Worm (Caenorhabditis elegans) whole organism, L2 larva: ENCODE measurements around the gene R74.7.

Experiments
- C34F6.9 ChIP-seq: fragments of 150-350 bp; optimal IDR thresholded peaks from 2 replicates; lab custom pipeline; 2014; ENCODE audit warnings: missing biosample characterization, missing genetic modification characterization
- F13H6.1 ChIP-seq: sonication (generic microtip); optimal IDR thresholded peaks from 2 replicates; lab custom pipeline; 2016; ENCODE audit warnings: missing genetic modification characterization, missing compliant biosample characterization
- R02D3.7 ChIP-seq: fragments of 150-350 bp; optimal IDR thresholded peaks from 2 replicates; lab custom pipeline; 2014; ENCODE audit warnings: missing biosample characterization, missing genetic modification characterization
- Y55F3AM.14 ChIP-seq: fragments of 200-800 bp; sonication (Bioruptor generic); optimal IDR thresholded peaks from 2 replicates; lab custom pipeline; 2018; ENCODE audit warnings: mild to moderate bottlenecking, missing genetic modification characterization, missing compliant biosample characterization
- ZK546.5 ChIP-seq: sonication (generic microtip); optimal IDR thresholded peaks from 2 replicates; lab custom pipeline; 2017; ENCODE audit warnings: missing biosample characterization, missing genetic modification characterization
- aly-2 ChIP-seq: fragments of 150-350 bp; optimal IDR thresholded peaks from 2 replicates; lab custom pipeline; 2014; ENCODE audit warnings: missing biosample characterization, missing genetic modification characterization
- ama-1 ChIP-seq: fragments of 150-350 bp; optimal IDR thresholded peaks from 2 replicates; lab custom pipeline; 2018; ENCODE audit warnings: inconsistent platforms
- blmp-1 ChIP-seq: sonication (generic microtip); optimal IDR thresholded peaks from 2 replicates; lab custom pipeline; 2017; ENCODE audit warnings: missing genetic modification characterization, mild to moderate bottlenecking, missing compliant biosample characterization, antibody characterized with exemption, moderate library complexity; ENCODE audit not compliant: insufficient read depth
- ceh-16 ChIP-seq: fragments of 150-350 bp; optimal IDR thresholded peaks from 2 replicates; lab custom pipeline; 2014; ENCODE audit warnings: missing biosample characterization, missing genetic modification characterization
- crh-2 ChIP-seq: sonication (generic microtip); optimal IDR thresholded peaks from 2 replicates; lab custom pipeline; 2017; ENCODE audit warnings: missing biosample characterization, missing genetic modification characterization
- dmd-4 ChIP-seq: sonication (generic microtip); optimal IDR thresholded peaks from 2 replicates; lab custom pipeline; 2017; ENCODE audit warnings: missing biosample characterization, missing genetic modification characterization
- elt-3 ChIP-seq: sonication (generic microtip); optimal IDR thresholded peaks from 2 replicates; lab custom pipeline; 2017; ENCODE audit warnings: missing biosample characterization, missing genetic modification characterization
- fos-1 ChIP-seq: fragments of 150-350 bp; optimal IDR thresholded peaks from 2 replicates; lab custom pipeline; 2014; ENCODE audit warnings: missing biosample characterization, missing genetic modification characterization
- lin-11 ChIP-seq: fragments of 150-350 bp; sonication (generic microtip); optimal IDR thresholded peaks from 2 replicates; lab custom pipeline; 2014; ENCODE audit warnings: missing biosample characterization, missing genetic modification characterization, inconsistent platforms, mixed read lengths
- lin-13 ChIP-seq: fragments of 150-350 bp; optimal IDR thresholded peaks from 2 replicates; lab custom pipeline; 2014; ENCODE audit warnings: missing biosample characterization, missing genetic modification reagents, missing genetic modification characterization
- lin-39 ChIP-seq: fragments of 150-350 bp; optimal IDR thresholded peaks from 2 replicates; lab custom pipeline; 2014; ENCODE audit warnings: missing biosample characterization, missing genetic modification reagents, missing genetic modification characterization
- lsy-2 ChIP-seq, 2 experiments: fragments of 150-350 bp in 1 of 2; sonication (generic microtip) in 1 of 2; optimal IDR thresholded peaks; 2 replicates each; lab custom pipeline; 2014 to 2017; ENCODE audit warnings: missing biosample characterization in 2 of 2, missing genetic modification characterization in 2 of 2
- mab-5 ChIP-seq: fragments of 150-350 bp; optimal IDR thresholded peaks from 2 replicates; lab custom pipeline; 2014; ENCODE audit warnings: missing biosample characterization, missing genetic modification characterization
- mdl-1 ChIP-seq, 2 experiments: fragments of 150-350 bp in 1 of 2; sonication (generic microtip) in 1 of 2; optimal IDR thresholded peaks; 2 replicates each; lab custom pipeline; 2017; ENCODE audit warnings: missing biosample characterization in 2 of 2, missing genetic modification characterization in 2 of 2
- nhr-10 ChIP-seq: sonication (generic microtip); optimal IDR thresholded peaks from 2 replicates; lab custom pipeline; 2017; ENCODE audit warnings: missing biosample characterization, missing genetic modification characterization
- nhr-12 ChIP-seq: fragments of 150-350 bp; optimal IDR thresholded peaks from 2 replicates; lab custom pipeline; 2014; ENCODE audit warnings: missing biosample characterization, missing genetic modification characterization
- nhr-129 ChIP-seq: fragments of 150-350 bp; optimal IDR thresholded peaks from 2 replicates; lab custom pipeline; 2014; ENCODE audit warnings: missing biosample characterization, missing genetic modification characterization
- nhr-25 ChIP-seq: fragments of 150-350 bp; sonication (generic microtip); optimal IDR thresholded peaks from 3 replicates; lab custom pipeline; 2014; ENCODE audit warnings: missing biosample characterization, missing genetic modification characterization
- nhr-6 ChIP-seq: fragments of 150-350 bp; optimal IDR thresholded peaks from 2 replicates; lab custom pipeline; 2014; ENCODE audit warnings: missing biosample characterization, missing genetic modification characterization
- nhr-77 ChIP-seq: fragments of 150-350 bp; optimal IDR thresholded peaks from 2 replicates; lab custom pipeline; 2014; ENCODE audit warnings: missing biosample characterization, missing genetic modification characterization
- peb-1 ChIP-seq: fragments of 150-350 bp; optimal IDR thresholded peaks from 2 replicates; lab custom pipeline; 2014; ENCODE audit warnings: missing biosample characterization, missing genetic modification characterization
- sem-4 ChIP-seq: fragments of 150-350 bp; optimal IDR thresholded peaks from 2 replicates; lab custom pipeline; 2014; ENCODE audit warnings: missing biosample characterization, missing genetic modification reagents, missing genetic modification characterization
- skn-1 ChIP-seq: sonication (generic microtip); optimal IDR thresholded peaks from 2 replicates; lab custom pipeline; 2017; ENCODE audit warnings: missing biosample characterization, missing genetic modification characterization
- sma-3 ChIP-seq: sonication (generic microtip); optimal IDR thresholded peaks from 2 replicates; lab custom pipeline; 2016; ENCODE audit warnings: missing genetic modification reagents, missing genetic modification characterization, missing compliant biosample characterization
- sma-9 ChIP-seq, 2 experiments: fragments of 150-350 bp in 1 of 2; sonication (generic microtip) in 1 of 2; optimal IDR thresholded peaks; 2 replicates each; lab custom pipeline; 2014 to 2016; ENCODE audit warnings: missing genetic modification characterization in 2 of 2, mild to moderate bottlenecking in 1 of 2, missing biosample characterization in 1 of 2, missing compliant biosample characterization in 1 of 2, missing genetic modification reagents in 1 of 2, moderate library complexity in 1 of 2
- snpc-4 ChIP-seq: fragments of 150-350 bp; optimal IDR thresholded peaks from 2 replicates; lab custom pipeline; 2014; ENCODE audit warnings: missing biosample characterization, missing genetic modification characterization
- unc-55 ChIP-seq: fragments of 150-350 bp; sonication (generic microtip); optimal IDR thresholded peaks from 3 replicates; lab custom pipeline; 2014; ENCODE audit warnings: missing biosample characterization, missing genetic modification reagents, missing genetic modification characterization
- unc-62 ChIP-seq: fragments of 150-350 bp; optimal IDR thresholded peaks from 2 replicates; lab custom pipeline; 2014; ENCODE audit warnings: missing biosample characterization, missing genetic modification reagents, missing genetic modification characterization
- zag-1 ChIP-seq: fragments of 150-350 bp; optimal IDR thresholded peaks from 2 replicates; lab custom pipeline; 2014; ENCODE audit warnings: missing biosample characterization, missing genetic modification characterization
- ztf-1 ChIP-seq: fragments of 200-800 bp; sonication (Bioruptor generic); conservative IDR thresholded peaks from 2 replicates; pipeline ENCODE4 v1.3.6; 2022; ENCODE audit warnings: missing genetic modification characterization, missing compliant biosample characterization
- ztf-4 ChIP-seq: fragments of 150-350 bp; optimal IDR thresholded peaks from 2 replicates; lab custom pipeline; 2014; ENCODE audit warnings: missing biosample characterization, missing genetic modification characterization

The R74.7 gene

DNA sequence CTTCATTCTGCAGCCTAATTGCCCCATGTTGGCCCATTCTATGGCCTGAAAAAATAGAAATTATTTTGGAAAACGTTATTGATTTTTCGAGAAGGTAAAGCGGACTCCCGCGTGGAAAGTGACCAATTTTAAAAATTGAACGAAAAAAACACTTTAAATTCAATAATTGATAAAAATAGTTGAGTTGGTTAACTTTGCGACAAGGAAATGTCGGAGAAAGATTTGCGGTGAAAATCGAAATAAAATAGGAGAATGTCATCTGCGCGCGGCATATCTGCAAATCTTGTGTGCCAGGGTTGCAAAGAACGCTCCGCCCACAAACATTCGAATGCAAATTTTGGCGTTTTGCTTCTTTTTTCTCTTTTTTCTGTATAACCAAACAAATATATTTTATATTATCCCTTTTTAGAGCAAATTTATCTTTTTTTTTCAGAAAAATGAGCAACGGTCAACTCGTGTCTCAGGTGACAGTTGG, 33.3 kb upstream of the R74.7 start, which contains the start of the genes rnf-121 and C16C10.4 (continued):
- TF ChIP-seq Y55F3AM.14 (GFP tag; lab: Kevin White, UChicago), result no peak
- no peak for TF ChIP-seq aly-2 (tag; lab: Kevin White, UChicago)
- TF ChIP-seq sma-3 (GFP tag; lab: Kevin White, UChicago), result peak; percentile 73
- peak; percentile 52 for TF ChIP-seq lin-11
- peak; percentile 16 for TF ChIP-seq ztf-4 (tag; lab: Kevin White, UChicago)
- peak; percentile 45 for TF ChIP-seq sem-4 (tag; lab: Kevin White, UChicago)
- TF ChIP-seq ztf-1 (GFP tag; lab: Robert Waterston, UW), result no peak
- TF ChIP-seq F13H6.1 (tag; lab: Kevin White, UChicago), result no peak
- no peak for TF ChIP-seq lin-39 (tag; lab: Kevin White, UChicago)
- peak; percentile 72 for TF ChIP-seq unc-55 (GFP tag; lab: Kevin White, UChicago)
- TF ChIP-seq zag-1 (tag; lab: Kevin White, UChicago), result no peak
- peak; percentile 73 for TF ChIP-seq nhr-129 (tag; lab: Kevin White, UChicago)
- TF ChIP-seq lin-13 (GFP tag; lab: Kevin White, UChicago), result peak; percentile 56
- TF ChIP-seq R02D3.7, result peak; percentile 31
- TF ChIP-seq mdl-1 (tag; optimal IDR thresholded peaks at IDR 0.05; lab: Kevin White, UChicago), result no peak
- TF ChIP-seq nhr-77 (tag; lab: Kevin White, UChicago), result no peak
- TF ChIP-seq peb-1 (tag; lab: Kevin White, UChicago), result no peak
- TF ChIP-seq skn-1 (tag; lab: Kevin White, UChicago), result peak; percentile 11

DNA sequence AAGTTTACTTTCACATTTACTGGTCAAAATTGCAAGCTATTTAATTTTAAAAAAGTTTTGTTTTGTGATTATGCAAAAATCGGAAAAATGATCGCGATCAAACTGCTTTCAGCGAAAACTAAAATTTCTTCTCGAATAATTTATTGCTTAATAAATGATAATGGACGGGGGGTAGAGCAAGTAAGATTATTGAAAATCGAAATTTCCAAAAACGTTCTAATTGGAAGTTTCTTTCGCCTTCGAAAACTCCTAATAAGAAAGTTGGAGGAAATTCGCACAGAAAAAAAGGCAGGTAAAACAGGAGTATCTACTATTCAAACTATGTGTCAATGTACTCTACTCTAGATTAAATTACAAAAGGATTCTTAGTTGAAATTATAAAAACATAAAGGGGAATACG, 32.0 kb upstream of the R74.7 start:
- TF ChIP-seq mab-5 (tag; lab: Kevin White, UChicago) (no peak), ZK546.5 (tag; lab: Kevin White, UChicago) (no peak), Y55F3AM.14 (GFP tag; lab: Kevin White, UChicago) (no peak), sma-9 (GFP tag; optimal IDR thresholded peaks at IDR 0.05; lab: Kevin White, UChicago) (no peak), sma-9 (tag; optimal IDR thresholded peaks at IDR 0.05; lab: Kevin White, UChicago) (no peak), nhr-25 (no peak), skn-1 (tag; lab: Kevin White, UChicago) (no peak), fos-1 (tag; lab: Kevin White, UChicago) (no peak), dmd-4 (no peak), lsy-2 (tag; optimal IDR thresholded peaks at IDR 0.05; lab: Kevin White, UChicago) (no peak), unc-62 (no peak), mdl-1 (tag; optimal IDR thresholded peaks at IDR 0.05; lab: Kevin White, UChicago) (no peak)

DNA sequence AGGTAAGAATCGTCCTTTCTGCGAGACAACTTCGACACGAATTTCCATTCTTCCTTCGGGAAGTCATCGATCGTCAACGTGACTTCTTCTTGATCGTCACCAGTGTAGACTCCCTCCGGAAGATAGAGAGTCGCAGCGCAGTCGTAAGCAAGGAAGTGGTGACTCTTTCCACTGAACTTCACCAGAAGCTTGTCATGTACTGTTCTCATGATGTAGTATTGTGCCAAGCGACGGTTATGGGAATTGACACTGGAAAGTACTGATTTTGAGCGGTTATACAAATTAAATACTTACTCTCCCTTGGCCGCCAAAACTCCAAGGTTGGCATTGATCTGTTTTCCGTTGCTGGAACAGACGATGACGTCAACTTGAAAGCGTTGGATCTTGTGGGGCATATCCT, 28.7 kb upstream of the R74.7 start:
- TF ChIP-seq unc-55 (GFP tag; lab: Kevin White, UChicago) (no peak), fos-1 (tag; lab: Kevin White, UChicago) (no peak), nhr-25 (no peak), ama-1 (lab: Kevin White, UChicago) (no peak), ZK546.5 (tag; lab: Kevin White, UChicago) (no peak), elt-3 (no peak), nhr-129 (tag; lab: Kevin White, UChicago) (no peak), C34F6.9 (no peak), dmd-4 (no peak), sem-4 (tag; lab: Kevin White, UChicago) (no peak), nhr-6 (tag; lab: Kevin White, UChicago) (no peak), snpc-4 (tag; lab: Kevin White, UChicago) (no peak), ztf-1 (GFP tag; lab: Robert Waterston, UW) (no peak), blmp-1 (tag; lab: Kevin White, UChicago) (no peak)

DNA sequence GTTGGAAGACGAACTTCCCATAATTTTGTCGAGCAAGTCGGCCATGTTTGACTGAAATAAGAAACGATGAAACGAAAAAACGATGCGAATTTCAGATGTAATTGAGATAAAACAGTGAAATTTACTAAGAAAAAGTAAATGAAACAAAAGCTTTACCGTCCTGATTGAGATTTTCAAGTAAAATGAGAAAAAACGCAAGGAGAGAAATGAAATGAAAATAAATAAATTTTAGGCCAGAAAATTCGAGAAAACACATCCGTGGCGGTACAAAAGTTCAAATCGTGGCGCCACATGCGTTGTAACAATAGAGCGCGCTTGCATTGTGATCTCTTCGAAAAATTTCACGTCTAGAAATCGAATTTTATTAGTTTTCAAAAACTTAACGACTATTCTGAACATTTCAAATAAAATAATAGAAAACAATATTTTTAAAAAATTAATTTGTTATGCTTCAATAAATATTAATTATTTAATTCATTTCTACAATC, 28.1 kb upstream of the R74.7 start, which contains the start of the genes hrde-1 and C16C10.13:
Gene hrde-1, minus strand, starts transcription at position 51 of the 488 bp plus-strand sequence.
Gene C16C10.13, plus strand, starts transcription at position 332 of the 488 bp plus-strand sequence.
- TF ChIP-seq unc-62 (no peak), crh-2 (tag; lab: Kevin White, UChicago) (no peak), lin-13 (GFP tag; lab: Kevin White, UChicago) (no peak), nhr-77 (tag; lab: Kevin White, UChicago) (no peak), nhr-10 (no peak), ceh-16 (tag; lab: Kevin White, UChicago) (no peak), nhr-12 (tag; lab: Kevin White, UChicago) (no peak)
